Worm (Caenorhabditis elegans) whole organism, L2 larva: ENCODE measurements around the gene F07F6.1.

Experiments
- F13H6.1 ChIP-seq: sonication (generic microtip); optimal IDR thresholded peaks from 2 replicates; lab custom pipeline; 2016; ENCODE audit warnings: missing genetic modification characterization, missing compliant biosample characterization
- Y55F3AM.14 ChIP-seq: fragments of 200-800 bp; sonication (Bioruptor generic); optimal IDR thresholded peaks from 2 replicates; lab custom pipeline; 2018; ENCODE audit warnings: mild to moderate bottlenecking, missing genetic modification characterization, missing compliant biosample characterization
- ZK546.5 ChIP-seq: sonication (generic microtip); optimal IDR thresholded peaks from 2 replicates; lab custom pipeline; 2017; ENCODE audit warnings: missing biosample characterization, missing genetic modification characterization
- alr-1 ChIP-seq: fragments of 150-350 bp; optimal IDR thresholded peaks from 2 replicates; lab custom pipeline; 2014; ENCODE audit warnings: missing biosample characterization, missing genetic modification characterization
- aly-2 ChIP-seq: fragments of 150-350 bp; optimal IDR thresholded peaks from 2 replicates; lab custom pipeline; 2014; ENCODE audit warnings: missing biosample characterization, missing genetic modification characterization
- ama-1 ChIP-seq: fragments of 150-350 bp; optimal IDR thresholded peaks from 2 replicates; lab custom pipeline; 2018; ENCODE audit warnings: inconsistent platforms
- blmp-1 ChIP-seq: sonication (generic microtip); optimal IDR thresholded peaks from 2 replicates; lab custom pipeline; 2017; ENCODE audit warnings: missing genetic modification characterization, mild to moderate bottlenecking, missing compliant biosample characterization, antibody characterized with exemption, moderate library complexity; ENCODE audit not compliant: insufficient read depth
- ceh-16 ChIP-seq: fragments of 150-350 bp; optimal IDR thresholded peaks from 2 replicates; lab custom pipeline; 2014; ENCODE audit warnings: missing biosample characterization, missing genetic modification characterization
- crh-2 ChIP-seq: sonication (generic microtip); optimal IDR thresholded peaks from 2 replicates; lab custom pipeline; 2017; ENCODE audit warnings: missing biosample characterization, missing genetic modification characterization
- egl-27 ChIP-seq: sonication (generic microtip); optimal IDR thresholded peaks from 3 replicates; lab custom pipeline; 2017; ENCODE audit warnings: missing biosample characterization, missing genetic modification reagents, missing genetic modification characterization
- elt-1 ChIP-seq: fragments of 150-350 bp; optimal IDR thresholded peaks from 2 replicates; lab custom pipeline; 2014; ENCODE audit warnings: missing biosample characterization, missing genetic modification characterization
- elt-3 ChIP-seq: sonication (generic microtip); optimal IDR thresholded peaks from 2 replicates; lab custom pipeline; 2017; ENCODE audit warnings: missing biosample characterization, missing genetic modification characterization
- fos-1 ChIP-seq: fragments of 150-350 bp; optimal IDR thresholded peaks from 2 replicates; lab custom pipeline; 2014; ENCODE audit warnings: missing biosample characterization, missing genetic modification characterization
- lin-11 ChIP-seq: fragments of 150-350 bp; sonication (generic microtip); optimal IDR thresholded peaks from 2 replicates; lab custom pipeline; 2014; ENCODE audit warnings: missing biosample characterization, missing genetic modification characterization, inconsistent platforms, mixed read lengths
- lin-13 ChIP-seq: fragments of 150-350 bp; optimal IDR thresholded peaks from 2 replicates; lab custom pipeline; 2014; ENCODE audit warnings: missing biosample characterization, missing genetic modification reagents, missing genetic modification characterization
- lin-39 ChIP-seq: fragments of 150-350 bp; optimal IDR thresholded peaks from 2 replicates; lab custom pipeline; 2014; ENCODE audit warnings: missing biosample characterization, missing genetic modification reagents, missing genetic modification characterization
- mbf-1 ChIP-seq: sonication (generic microtip); optimal IDR thresholded peaks from 2 replicates; lab custom pipeline; 2017; ENCODE audit warnings: missing biosample characterization, missing genetic modification characterization
- mdl-1 ChIP-seq, 2 experiments: fragments of 150-350 bp in 1 of 2; sonication (generic microtip) in 1 of 2; optimal IDR thresholded peaks; 2 replicates each; lab custom pipeline; 2017; ENCODE audit warnings: missing biosample characterization in 2 of 2, missing genetic modification characterization in 2 of 2
- nhr-10 ChIP-seq: sonication (generic microtip); optimal IDR thresholded peaks from 2 replicates; lab custom pipeline; 2017; ENCODE audit warnings: missing biosample characterization, missing genetic modification characterization
- nhr-12 ChIP-seq: fragments of 150-350 bp; optimal IDR thresholded peaks from 2 replicates; lab custom pipeline; 2014; ENCODE audit warnings: missing biosample characterization, missing genetic modification characterization
- nhr-129 ChIP-seq: fragments of 150-350 bp; optimal IDR thresholded peaks from 2 replicates; lab custom pipeline; 2014; ENCODE audit warnings: missing biosample characterization, missing genetic modification characterization
- nhr-21 ChIP-seq: fragments of 150-350 bp; optimal IDR thresholded peaks from 2 replicates; lab custom pipeline; 2014; ENCODE audit warnings: missing biosample characterization, missing genetic modification characterization
- nhr-23 ChIP-seq: fragments of 150-350 bp; optimal IDR thresholded peaks from 2 replicates; lab custom pipeline; 2014; ENCODE audit warnings: missing biosample characterization, missing genetic modification reagents, missing genetic modification characterization
- nhr-237 ChIP-seq: fragments of 150-350 bp; optimal IDR thresholded peaks from 2 replicates; lab custom pipeline; 2014; ENCODE audit warnings: missing biosample characterization, missing genetic modification characterization
- nhr-6 ChIP-seq: fragments of 150-350 bp; optimal IDR thresholded peaks from 2 replicates; lab custom pipeline; 2014; ENCODE audit warnings: missing biosample characterization, missing genetic modification characterization
- nhr-77 ChIP-seq: fragments of 150-350 bp; optimal IDR thresholded peaks from 2 replicates; lab custom pipeline; 2014; ENCODE audit warnings: missing biosample characterization, missing genetic modification characterization
- peb-1 ChIP-seq: fragments of 150-350 bp; optimal IDR thresholded peaks from 2 replicates; lab custom pipeline; 2014; ENCODE audit warnings: missing biosample characterization, missing genetic modification characterization
- sem-4 ChIP-seq: fragments of 150-350 bp; optimal IDR thresholded peaks from 2 replicates; lab custom pipeline; 2014; ENCODE audit warnings: missing biosample characterization, missing genetic modification reagents, missing genetic modification characterization
- skn-1 ChIP-seq: sonication (generic microtip); optimal IDR thresholded peaks from 2 replicates; lab custom pipeline; 2017; ENCODE audit warnings: missing biosample characterization, missing genetic modification characterization
- sma-3 ChIP-seq: sonication (generic microtip); optimal IDR thresholded peaks from 2 replicates; lab custom pipeline; 2016; ENCODE audit warnings: missing genetic modification reagents, missing genetic modification characterization, missing compliant biosample characterization
- sma-9 ChIP-seq, 2 experiments: fragments of 150-350 bp in 1 of 2; sonication (generic microtip) in 1 of 2; optimal IDR thresholded peaks; 2 replicates each; lab custom pipeline; 2014 to 2016; ENCODE audit warnings: missing genetic modification characterization in 2 of 2, mild to moderate bottlenecking in 1 of 2, missing biosample characterization in 1 of 2, missing compliant biosample characterization in 1 of 2, missing genetic modification reagents in 1 of 2, moderate library complexity in 1 of 2
- unc-39 ChIP-seq: fragments of 150-350 bp; optimal IDR thresholded peaks from 2 replicates; lab custom pipeline; 2014; ENCODE audit warnings: missing biosample characterization, missing genetic modification characterization
- zag-1 ChIP-seq: fragments of 150-350 bp; optimal IDR thresholded peaks from 2 replicates; lab custom pipeline; 2014; ENCODE audit warnings: missing biosample characterization, missing genetic modification characterization
- ztf-1 ChIP-seq: fragments of 200-800 bp; sonication (Bioruptor generic); conservative IDR thresholded peaks from 2 replicates; pipeline ENCODE4 v1.3.6; 2022; ENCODE audit warnings: missing genetic modification characterization, missing compliant biosample characterization
- ztf-11 ChIP-seq: sonication (generic microtip); optimal IDR thresholded peaks from 2 replicates; lab custom pipeline; 2017; ENCODE audit warnings: missing biosample characterization, missing genetic modification characterization
- ztf-4 ChIP-seq: fragments of 150-350 bp; optimal IDR thresholded peaks from 2 replicates; lab custom pipeline; 2014; ENCODE audit warnings: missing biosample characterization, missing genetic modification characterization

F07F6.1 gene

DNA sequence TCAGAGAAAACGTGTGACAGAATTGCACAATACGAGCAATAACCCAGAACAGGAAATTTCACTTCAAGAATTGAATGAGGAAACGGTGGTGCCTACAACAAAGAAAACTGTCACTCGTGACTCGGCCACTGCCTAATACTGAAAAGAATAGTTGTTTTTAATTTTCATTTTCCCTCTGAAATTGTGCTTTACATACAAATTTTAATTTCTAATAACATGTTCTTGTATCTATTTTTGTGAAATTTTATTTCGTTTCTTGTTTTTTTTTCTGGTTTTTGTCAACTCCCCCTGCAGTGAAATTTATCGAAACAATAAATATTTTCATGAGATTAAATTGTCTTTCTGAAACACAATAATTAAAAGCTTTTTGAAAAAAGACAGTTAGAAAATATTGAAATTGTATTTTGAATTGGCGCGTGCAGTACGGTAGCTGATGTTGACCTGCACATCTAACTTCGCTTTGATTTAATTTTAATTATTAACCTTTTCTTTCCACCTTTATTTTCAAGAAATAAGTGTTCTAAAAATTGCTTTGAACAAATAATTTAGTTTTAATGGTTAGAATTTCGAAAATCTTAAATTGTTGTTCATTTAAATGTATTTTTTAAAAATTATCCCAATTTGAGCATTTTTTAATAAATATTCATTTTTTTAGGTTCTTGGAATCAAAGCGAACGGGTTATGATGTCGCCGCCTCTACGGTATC, 18.1 kb downstream of the F07F6.1 start, which contains the start of gene daz-1:
Gene daz-1 (plus strand): TSS at position 656 of the 706 bp plus-strand sequence.
- TF ChIP-seq nhr-6 (tag; lab: Kevin White, UChicago), result no peak
- no peak for TF ChIP-seq ZK546.5 (tag; lab: Kevin White, UChicago)
- no peak for TF ChIP-seq fos-1 (tag; lab: Kevin White, UChicago)
- TF ChIP-seq sem-4 (tag; lab: Kevin White, UChicago), result no peak
- no peak for TF ChIP-seq elt-1 (tag; lab: Kevin White, UChicago)
- no peak for TF ChIP-seq mbf-1 (tag; lab: Kevin White, UChicago)
- TF ChIP-seq lin-39 (tag; lab: Kevin White, UChicago), result no peak
- no peak for TF ChIP-seq zag-1 (tag; lab: Kevin White, UChicago)
- TF ChIP-seq F13H6.1, result no peak
- no peak for TF ChIP-seq lin-13 (GFP tag; lab: Kevin White, UChicago)
- no peak for TF ChIP-seq peb-1 (tag; lab: Kevin White, UChicago)
- no peak for TF ChIP-seq nhr-129 (tag; lab: Kevin White, UChicago)
- no peak for TF ChIP-seq unc-39 (tag; lab: Kevin White, UChicago)
- TF ChIP-seq nhr-21, result no peak
- TF ChIP-seq, all 48 proteins: peak for 0

DNA sequence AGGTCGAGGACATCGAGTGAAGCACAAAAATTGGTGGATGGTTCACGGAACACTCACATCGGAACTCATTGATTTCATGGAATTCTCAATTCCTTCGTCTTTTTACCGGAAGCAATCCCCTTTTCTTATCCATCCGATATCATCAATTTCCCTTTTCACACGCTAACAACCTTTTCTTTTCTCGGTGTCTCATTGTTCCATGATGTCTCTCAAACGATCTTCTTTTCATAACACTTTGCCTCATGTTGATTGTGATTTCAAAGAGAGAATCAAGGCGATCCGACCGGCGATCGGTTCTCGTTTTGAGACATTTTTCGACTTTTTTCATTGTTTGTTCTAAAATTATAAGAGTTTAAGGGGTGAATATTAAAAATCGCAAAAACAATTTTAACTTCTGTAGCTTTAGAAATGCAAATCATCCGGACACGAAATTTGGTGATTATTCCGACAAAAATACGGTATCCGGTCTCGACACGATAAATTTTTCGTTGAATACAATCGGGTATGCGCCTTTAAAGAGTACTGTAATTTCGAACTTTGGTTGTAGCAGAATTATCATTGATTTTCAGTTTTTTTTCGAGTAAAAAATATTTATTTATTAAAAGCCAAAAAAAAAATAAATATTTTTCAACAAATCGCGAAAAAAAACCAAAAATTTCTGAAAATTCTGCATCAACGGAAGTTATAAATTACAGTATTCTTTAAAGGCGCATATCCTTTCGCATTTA, 21.2 kb downstream of the F07F6.1 start:
- peak; percentile 34 for TF ChIP-seq fos-1 (tag; lab: Kevin White, UChicago)
- TF ChIP-seq mdl-1 (tag; optimal IDR thresholded peaks at IDR 0.05; lab: Kevin White, UChicago), result no peak
- TF ChIP-seq nhr-23 (tag; lab: Kevin White, UChicago), result no peak
- no peak for TF ChIP-seq ama-1
- peak; percentile 54 for TF ChIP-seq blmp-1 (tag; lab: Kevin White, UChicago)
- no peak for TF ChIP-seq alr-1

DNA sequence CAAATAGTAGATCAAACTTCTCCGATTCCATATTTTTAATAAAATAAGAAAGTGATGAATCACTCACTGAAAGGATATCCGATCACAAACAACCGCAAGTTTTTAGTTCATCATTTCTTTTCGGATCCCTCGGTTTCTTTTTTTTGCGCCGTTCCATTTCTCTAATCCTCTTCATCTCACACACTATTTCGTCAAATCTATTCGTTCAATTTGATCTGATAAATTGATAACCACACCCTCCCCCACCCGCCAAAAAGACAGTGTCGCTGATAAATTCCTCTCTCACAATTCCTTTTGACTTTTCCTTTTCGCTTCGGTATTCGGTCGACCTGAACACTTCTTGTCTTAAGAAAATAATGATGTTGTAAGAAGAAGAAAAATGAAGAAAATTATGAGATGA, 21.8 kb downstream of the F07F6.1 start:
- TF ChIP-seq fos-1 (tag; lab: Kevin White, UChicago) (peak; percentile 43), sma-3 (GFP tag; lab: Kevin White, UChicago) (peak; percentile 68), blmp-1 (tag; lab: Kevin White, UChicago) (peak; percentile 60), sma-9 (GFP tag; optimal IDR thresholded peaks at IDR 0.05; lab: Kevin White, UChicago) (peak; percentile 9), sma-9 (tag; optimal IDR thresholded peaks at IDR 0.05; lab: Kevin White, UChicago) (no peak), alr-1 (no peak), elt-3 (tag; lab: Kevin White, UChicago) (no peak)
- TF ChIP-seq, all 48 proteins: peak for 4

DNA sequence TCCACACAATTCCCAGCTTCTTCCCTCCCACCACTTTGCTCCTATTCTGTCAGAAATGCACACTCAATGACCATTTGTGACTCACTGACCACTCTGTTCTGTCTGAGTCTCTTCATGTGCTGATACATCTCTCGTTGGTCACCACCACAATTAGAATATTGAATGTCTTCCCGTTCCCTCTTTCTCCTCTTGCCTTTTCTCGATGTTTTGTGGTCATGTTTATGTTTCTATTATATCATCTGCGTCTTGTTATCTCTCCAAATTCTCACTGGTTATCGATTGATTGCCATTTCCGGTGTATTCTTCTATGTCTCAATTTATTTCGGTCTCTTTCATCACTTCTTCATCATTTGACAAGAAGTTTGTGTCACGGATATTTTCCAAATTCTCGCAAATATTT, 23.2 kb downstream of the F07F6.1 start:
- TF ChIP-seq aly-2, result no peak
- TF ChIP-seq nhr-237 (tag; lab: Kevin White, UChicago), result no peak
- TF ChIP-seq Y55F3AM.14 (GFP tag; lab: Kevin White, UChicago), result no peak
- no peak for TF ChIP-seq nhr-21
- peak; percentile 44 for TF ChIP-seq fos-1 (tag; lab: Kevin White, UChicago)
- no peak for TF ChIP-seq lin-11
- no peak for TF ChIP-seq sem-4 (tag; lab: Kevin White, UChicago)
- no peak for TF ChIP-seq ceh-16 (tag; lab: Kevin White, UChicago)
- TF ChIP-seq F13H6.1, result peak; percentile 46
- TF ChIP-seq, all 48 proteins: peak for 2

DNA sequence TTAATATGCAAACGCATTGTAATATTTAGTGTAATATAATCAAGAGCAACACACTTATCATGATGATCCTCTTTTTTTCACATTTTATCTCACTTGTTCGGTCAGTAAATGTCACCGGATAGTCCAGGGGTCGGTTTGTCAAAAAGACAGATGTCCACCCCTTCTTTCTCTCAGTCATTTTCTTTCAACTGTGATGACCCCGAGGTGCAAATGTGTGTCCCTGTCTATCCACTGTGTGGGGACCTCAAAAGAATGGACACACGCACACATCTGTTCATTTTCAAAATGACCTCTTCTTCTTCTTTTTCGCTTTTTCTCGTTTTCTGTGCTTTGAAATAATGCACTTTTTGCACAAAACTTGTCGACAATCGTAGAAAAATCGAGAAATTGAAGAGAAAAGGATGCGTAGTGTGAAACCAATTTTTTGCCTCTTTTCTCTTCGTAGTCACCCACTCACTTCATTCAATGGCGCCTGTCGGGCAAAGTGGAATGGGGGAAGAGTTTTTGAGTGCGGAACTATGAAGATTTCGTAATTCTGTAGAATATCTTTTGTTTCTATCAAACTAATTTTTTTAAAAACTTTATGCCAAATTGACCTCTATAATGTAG, 26.1 kb downstream of the F07F6.1 start:
- TF ChIP-seq nhr-23 (tag; lab: Kevin White, UChicago) (no peak), nhr-10 (no peak), sem-4 (tag; lab: Kevin White, UChicago) (peak; percentile 49), ztf-11 (tag; lab: Kevin White, UChicago) (no peak), nhr-237 (tag; lab: Kevin White, UChicago) (no peak), skn-1 (tag; lab: Kevin White, UChicago) (no peak), fos-1 (tag; lab: Kevin White, UChicago) (no peak), ztf-4 (no peak), sma-9 (GFP tag; optimal IDR thresholded peaks at IDR 0.05; lab: Kevin White, UChicago) (no peak), sma-9 (tag; optimal IDR thresholded peaks at IDR 0.05; lab: Kevin White, UChicago) (no peak), sma-3 (GFP tag; lab: Kevin White, UChicago) (no peak), alr-1 (no peak), mdl-1 (tag; optimal IDR thresholded peaks at IDR 0.05; lab: Kevin White, UChicago) (no peak), Y55F3AM.14 (GFP tag; lab: Kevin White, UChicago) (no peak), ceh-16 (tag; lab: Kevin White, UChicago) (no peak), nhr-12 (no peak), egl-27 (tag; lab: Kevin White, UChicago) (no peak), ztf-1 (GFP tag; lab: Robert Waterston, UW) (no peak), lin-13 (GFP tag; lab: Kevin White, UChicago) (no peak), aly-2 (no peak), unc-39 (tag; lab: Kevin White, UChicago) (no peak), nhr-6 (tag; lab: Kevin White, UChicago) (no peak), elt-3 (tag; lab: Kevin White, UChicago) (no peak), crh-2 (tag; lab: Kevin White, UChicago) (no peak), nhr-77 (tag; lab: Kevin White, UChicago) (no peak), lin-39 (tag; lab: Kevin White, UChicago) (no peak), zag-1 (tag; lab: Kevin White, UChicago) (peak; percentile 32), nhr-21 (no peak), mbf-1 (tag; lab: Kevin White, UChicago) (no peak), nhr-129 (tag; lab: Kevin White, UChicago) (peak; percentile 43), peb-1 (tag; lab: Kevin White, UChicago) (no peak), elt-1 (tag; lab: Kevin White, UChicago) (no peak)
